Fruit fly (Drosophila melanogaster): ENCODE measurements around the gene Nnk.

The Nnk gene

DNA sequence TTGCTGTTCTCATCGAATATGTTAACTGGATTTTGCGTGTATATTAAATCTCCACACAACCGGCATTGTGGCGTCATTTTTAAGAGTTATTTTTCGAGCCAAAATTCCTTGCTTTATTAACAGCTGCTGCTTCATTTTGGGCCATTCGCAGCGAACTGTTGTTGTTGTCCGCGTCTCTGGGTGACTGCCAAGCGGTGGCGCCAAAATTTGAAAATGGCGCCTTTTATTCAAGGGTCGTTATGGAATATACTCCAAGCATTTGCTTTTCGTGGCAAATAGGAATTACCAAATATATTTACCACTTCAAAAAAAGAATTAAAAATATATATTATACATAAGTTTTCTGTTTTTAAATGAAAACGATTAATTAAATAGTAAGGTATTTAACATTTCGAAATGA lies at the start of gene Nnk:
Nnk (minus strand) TSS at position 158 of the 400 bp plus-strand sequence.
- TF ChIP-seq CTCF (optimal IDR thresholded peaks at IDR 0.05) (peak in 1 of 2 experiments; percentile 15), CG8478 (optimal IDR thresholded peaks at IDR 0.05) (no peak)

DNA sequence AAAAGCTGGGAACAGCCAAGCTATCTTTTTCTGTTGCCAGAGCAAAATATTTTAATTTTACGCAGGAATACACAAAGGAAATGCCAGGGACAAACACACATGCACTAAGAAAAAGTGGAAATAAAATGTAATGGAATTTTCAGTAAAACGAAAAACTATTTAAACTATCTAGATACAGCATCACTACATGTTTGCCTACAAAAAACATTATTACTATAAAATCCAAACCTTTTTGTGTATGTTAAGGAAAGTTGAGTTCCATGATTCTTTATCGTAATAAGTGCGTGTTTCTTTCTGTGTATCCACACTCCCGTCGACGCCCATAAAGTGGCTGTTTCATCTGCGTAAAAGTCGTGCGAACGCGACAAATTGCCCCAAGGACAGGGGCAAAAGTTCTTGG lies 44.1 kb upstream of the Nnk start:
- TF ChIP-seq CTCF (optimal IDR thresholded peaks at IDR 0.05) (no peak), CG8478 (optimal IDR thresholded peaks at IDR 0.05) (no peak)

DNA sequence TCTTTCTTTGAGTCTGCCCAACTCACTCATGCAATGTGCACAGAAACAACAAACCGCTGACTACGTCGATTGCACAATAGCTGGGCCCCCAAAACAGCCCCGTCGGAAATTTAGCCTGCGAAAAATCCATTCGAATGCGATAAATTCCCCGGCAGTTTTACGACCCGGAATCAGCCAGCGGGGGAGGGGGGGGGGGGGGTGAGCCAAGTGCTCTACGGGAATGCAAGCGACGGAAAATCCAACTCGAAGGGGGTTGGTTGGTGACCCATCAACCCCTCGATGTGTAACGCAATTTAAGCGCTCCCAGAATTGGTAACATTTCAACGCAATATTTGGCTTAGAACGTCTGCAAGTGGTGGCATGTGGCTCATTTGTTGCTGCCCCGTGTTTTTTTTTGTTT lies 41.9 kb upstream of the Nnk start:
- TF ChIP-seq CTCF (optimal IDR thresholded peaks at IDR 0.05) (no peak), CG8478 (optimal IDR thresholded peaks at IDR 0.05) (no peak)

DNA sequence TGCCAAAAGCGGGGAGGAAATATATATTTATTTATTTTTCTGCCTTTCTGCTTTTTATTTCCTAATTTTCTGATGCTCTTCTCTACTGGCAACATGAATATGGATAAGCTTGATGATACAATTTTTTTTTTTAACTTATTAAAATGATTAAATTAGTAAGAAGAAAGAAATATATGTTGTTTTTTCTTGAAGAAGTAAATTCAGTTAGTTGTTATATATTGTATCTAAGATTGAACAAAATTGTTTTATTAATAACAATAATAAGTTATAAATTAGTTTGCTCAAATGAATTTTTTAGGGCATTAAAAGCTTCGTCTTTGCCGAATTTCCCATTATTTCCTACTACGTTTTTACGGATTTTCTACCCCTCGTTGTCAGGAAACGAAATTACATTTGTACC lies 25.5 kb upstream of the Nnk start:
- TF ChIP-seq CTCF (optimal IDR thresholded peaks at IDR 0.05) = no peak
- TF ChIP-seq CG8478 (optimal IDR thresholded peaks at IDR 0.05) = no peak

DNA sequence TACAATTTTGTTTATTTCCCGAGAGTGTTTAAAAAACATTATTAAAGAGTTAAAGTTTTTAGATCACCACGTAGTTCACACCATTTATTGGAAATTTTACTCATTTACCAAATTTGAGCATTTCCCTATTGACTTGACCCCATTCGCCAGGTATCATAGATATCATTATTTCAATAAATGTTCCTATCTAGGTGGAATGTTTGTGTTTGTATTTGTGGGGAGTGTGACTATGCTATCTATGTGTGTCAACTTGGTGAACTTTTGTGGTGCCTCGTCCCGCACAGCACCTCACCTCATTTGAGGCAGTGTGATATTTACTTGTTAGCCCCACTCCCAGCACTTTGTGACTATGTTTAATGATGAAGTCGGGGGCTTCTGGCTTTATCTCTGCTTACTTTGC lies 23.6 kb upstream of the Nnk start:
- TF ChIP-seq CG8478 (optimal IDR thresholded peaks at IDR 0.05) = no peak
- TF ChIP-seq CTCF (optimal IDR thresholded peaks at IDR 0.05) = no peak

DNA sequence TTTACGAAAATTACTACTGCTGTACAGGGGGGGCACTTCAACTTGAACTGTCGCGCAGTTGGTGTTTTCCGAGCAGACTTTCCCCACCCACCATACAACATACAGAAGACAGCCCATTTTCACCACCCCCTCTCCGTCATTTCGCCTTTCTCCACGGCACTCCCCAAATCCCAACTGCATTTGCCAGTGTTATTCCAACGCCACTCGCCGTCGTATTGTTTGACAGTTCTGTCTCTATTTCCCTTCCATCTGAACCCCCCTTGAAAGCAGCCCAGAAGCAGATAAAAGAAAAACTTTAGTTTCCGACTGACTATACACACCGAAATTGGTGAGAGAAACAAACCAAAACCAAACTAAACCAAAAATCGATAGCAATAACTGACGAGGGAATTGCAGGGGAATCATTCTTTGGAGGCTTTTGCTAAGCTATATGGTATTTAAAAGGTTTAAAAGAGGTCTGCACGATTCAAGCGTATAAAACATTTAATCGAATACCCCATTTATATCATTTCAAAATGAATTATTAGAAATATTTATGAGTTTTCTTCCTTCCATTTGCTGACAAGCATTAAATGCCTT lies 22.1 kb upstream of the Nnk start:
- no peak for TF ChIP-seq CG8478 (optimal IDR thresholded peaks at IDR 0.05)
- no peak for TF ChIP-seq CTCF (optimal IDR thresholded peaks at IDR 0.05)

DNA sequence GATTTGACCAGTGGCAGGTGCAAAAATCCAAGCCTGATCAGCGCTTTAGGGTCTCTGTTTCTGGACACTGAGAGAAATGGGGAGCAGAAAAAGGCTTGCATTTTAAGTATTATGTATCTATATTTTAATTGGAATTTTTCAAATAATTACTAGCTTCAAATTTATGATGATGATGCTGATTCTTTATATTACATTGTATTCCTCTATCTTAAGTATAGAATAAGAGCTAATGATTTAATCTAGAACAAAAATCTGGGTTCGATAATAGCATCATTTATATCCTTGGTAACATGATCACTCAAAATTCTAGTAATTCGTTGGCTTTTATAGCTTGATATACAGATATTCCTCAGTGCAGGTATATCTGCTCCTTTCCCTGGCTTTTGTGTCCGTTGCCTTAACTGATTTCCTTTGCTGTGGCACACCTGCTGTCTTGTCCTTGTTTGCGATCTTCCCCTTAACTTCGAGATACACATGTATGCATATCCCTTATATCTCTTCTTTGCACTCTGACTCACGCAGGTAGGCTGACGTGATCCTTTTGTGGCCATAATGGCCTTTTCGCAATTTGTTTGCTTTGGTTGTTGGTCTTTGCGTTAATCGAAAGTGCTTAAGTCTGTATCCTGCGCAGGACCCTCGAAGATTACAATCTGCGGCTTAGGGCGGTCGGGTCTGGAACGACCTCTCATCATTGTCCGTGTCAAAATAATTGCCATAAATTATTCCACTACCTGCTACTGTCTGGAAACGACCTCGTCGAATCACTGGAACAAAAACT lies 20.9 kb upstream of the Nnk start:
- no peak for TF ChIP-seq CTCF (optimal IDR thresholded peaks at IDR 0.05)
- no peak for TF ChIP-seq CG8478 (optimal IDR thresholded peaks at IDR 0.05)

DNA sequence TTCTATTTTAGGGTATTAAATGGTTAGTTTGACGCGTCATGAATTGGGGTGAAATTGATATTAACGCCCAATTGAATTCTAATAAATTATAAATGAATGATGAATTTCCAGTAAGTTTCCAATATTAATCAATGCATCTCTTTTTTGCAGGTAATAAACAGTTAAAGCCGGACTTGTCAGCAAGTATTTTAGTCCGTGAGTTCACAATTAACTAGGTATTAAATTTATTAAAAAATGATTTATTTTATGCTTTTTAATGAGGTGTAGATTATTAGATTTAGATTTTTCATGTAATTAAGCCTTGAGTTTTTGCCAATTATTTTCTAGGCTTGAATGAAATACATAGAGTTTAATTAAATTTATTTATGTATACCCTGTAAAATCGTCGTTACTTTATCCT lies 16.7 kb upstream of the Nnk start:
- TF ChIP-seq CG8478 (optimal IDR thresholded peaks at IDR 0.05) = no peak
- no peak for TF ChIP-seq CTCF (optimal IDR thresholded peaks at IDR 0.05)

DNA sequence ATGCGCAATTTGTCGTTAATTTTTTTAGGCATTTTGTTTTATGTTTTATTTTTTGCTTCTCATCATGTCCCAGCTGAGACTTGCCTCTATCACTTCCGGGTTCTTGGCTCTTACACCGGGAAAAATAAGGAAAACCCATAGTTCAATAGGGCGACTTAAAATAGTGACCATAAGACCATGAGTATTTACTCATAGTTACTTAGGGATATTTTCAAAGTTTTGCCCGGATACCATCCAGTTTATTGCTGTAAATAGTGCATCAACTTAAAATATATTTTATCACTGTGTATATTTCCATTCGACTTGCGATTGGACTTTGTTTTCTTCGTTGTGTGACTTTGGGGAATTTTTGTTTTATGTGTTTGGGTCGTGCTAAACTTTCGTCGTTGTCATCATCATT lies 13.8 kb upstream of the Nnk start:
- TF ChIP-seq CTCF (optimal IDR thresholded peaks at IDR 0.05) (no peak), CG8478 (optimal IDR thresholded peaks at IDR 0.05) (no peak)

DNA sequence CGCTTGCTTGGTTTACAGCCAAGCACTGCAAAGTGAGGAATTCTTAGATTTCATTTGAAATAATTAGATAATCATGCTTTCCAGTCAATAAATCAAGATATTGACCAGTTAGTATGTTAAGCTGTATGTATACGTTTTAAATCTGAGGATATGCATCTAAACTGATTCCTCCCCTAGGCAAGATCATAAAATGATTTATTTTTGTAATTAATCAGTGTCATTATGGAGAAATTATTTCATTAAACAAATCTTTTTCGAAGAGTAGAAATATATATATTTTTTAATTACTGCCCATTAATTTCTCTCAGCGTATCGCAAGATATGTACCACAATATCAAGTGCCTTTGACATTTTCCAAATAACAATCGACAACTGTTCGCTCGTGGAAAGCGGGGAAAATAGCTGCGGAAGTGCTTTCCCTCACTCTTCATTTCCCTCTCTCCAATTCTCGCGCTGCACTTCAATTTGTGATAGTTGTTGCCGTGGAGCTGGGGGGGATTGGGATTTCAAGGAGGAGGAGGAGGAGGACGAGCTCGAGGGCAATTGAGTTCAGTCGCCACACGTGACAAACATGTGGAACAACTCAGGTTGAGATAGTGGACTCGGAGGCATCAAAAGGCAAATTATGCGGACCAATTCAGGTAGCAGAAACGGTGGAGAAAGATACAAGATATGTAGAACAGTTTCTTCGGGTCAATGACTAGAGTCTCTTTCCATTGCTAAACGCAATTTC lies 9.3 kb upstream of the Nnk start:
- TF ChIP-seq CG8478 (optimal IDR thresholded peaks at IDR 0.05) (no peak), CTCF (optimal IDR thresholded peaks at IDR 0.05) (no peak)

DNA sequence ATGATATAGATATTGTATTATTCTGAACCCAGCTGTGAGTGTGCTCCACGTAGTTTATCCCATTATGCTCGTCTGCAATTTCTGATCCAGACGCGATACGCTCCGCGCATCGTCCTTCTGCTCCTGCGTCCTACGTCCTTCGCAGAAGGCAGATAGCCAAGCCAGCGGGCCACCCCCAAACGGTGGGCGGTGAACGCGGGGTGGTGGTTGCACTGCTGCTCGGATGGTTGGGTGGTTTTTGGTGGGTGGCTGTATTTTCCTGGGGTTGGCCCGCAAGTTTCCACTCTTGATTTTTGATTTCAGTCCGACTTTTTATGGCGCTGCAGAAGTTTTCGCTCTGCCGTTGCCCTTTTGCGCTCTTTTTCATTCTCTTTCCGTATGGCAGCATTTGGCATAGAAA lies 7.4 kb upstream of the Nnk start:
- no peak for TF ChIP-seq CG8478 (optimal IDR thresholded peaks at IDR 0.05)
- no peak for TF ChIP-seq CTCF (optimal IDR thresholded peaks at IDR 0.05)

DNA sequence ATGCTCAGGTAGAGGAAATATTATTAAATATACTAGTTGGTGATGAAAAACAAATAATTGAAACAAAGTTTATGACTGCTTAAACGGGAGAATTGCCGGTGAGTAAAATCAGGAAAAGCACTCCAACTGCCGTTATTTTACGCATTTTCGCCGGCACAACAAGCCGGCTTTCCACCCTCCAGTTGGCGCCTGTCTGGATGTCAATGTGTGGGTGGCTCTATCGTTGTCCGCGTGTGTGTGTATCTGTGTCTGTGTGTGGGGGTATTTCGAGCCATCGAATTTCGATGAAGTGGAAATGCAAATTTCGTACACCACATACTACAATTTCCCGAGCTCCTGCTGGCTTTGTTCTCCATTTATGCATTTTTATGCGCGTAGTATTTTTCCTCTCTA lies 6.7 kb upstream of the Nnk start:
- TF ChIP-seq CG8478 (optimal IDR thresholded peaks at IDR 0.05) = no peak
- no peak for TF ChIP-seq CTCF (optimal IDR thresholded peaks at IDR 0.05)

DNA sequence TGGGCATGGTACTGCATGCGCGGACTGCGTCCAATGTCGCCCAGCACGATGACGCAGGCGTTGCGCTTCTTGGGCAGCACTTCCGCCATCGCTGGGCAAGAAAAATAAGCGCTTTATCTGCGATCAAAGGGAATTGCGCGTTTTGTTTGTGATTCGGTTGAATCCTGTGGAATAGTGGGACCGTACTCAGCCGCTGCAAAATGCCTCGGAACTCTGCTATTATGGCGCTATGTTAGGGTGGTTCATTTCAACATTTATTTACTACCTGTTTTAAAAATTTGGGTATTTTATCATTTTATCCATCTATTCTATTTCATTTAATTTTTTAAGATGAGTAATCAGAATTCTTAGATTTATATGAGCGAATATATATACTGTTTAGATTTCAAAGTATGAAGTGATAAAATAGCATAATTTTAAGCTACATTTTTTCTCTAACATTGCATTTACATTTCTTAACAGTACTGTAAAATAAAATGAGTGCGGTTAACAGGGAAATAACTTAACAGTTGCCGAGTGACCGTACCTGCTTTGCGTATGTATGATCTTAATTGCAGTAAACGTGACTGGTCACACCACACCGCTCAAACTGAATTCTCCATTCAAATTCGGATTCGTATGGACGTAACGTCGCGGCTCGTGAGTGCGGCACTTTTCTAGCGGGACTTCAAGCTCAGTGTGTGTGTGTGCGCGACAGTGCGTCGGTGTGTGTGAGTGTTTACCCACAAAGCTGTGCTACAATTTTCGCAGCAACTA lies 6.1 kb upstream of the Nnk start, which contains the start of the genes Alg1 and tinc:
Alg1 (minus strand) TSS at position 184 of the 756 bp plus-strand sequence.
tinc (plus strand) TSS at position 591 of the 756 bp plus-strand sequence.
- no peak for TF ChIP-seq CTCF (optimal IDR thresholded peaks at IDR 0.05)
- TF ChIP-seq CG8478 (optimal IDR thresholded peaks at IDR 0.05) = no peak

DNA sequence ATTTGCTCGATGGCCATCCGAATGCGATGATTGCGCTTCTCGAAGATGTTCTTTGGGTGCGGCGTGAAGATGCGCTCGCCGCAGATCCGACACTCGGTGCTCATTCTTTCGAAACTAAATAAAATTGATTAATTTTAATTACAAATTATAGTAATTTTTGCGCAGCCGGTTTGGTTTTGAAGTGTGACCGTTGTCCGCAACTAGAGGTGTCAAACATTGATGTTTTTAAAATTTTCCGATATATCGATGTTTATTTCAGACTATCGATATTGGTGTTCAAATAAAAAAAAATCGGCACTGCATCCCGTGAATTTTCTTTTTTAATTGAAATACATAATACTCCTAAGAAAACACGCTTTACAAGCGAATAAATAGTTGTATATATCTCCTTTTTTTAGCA lies 4.0 kb upstream of the Nnk start, which contains the start of gene Odj:
Odj (minus strand) TSS at position 209 of the 400 bp plus-strand sequence.
- TF ChIP-seq CG8478 (optimal IDR thresholded peaks at IDR 0.05) (no peak), CTCF (optimal IDR thresholded peaks at IDR 0.05) (no peak)

DNA sequence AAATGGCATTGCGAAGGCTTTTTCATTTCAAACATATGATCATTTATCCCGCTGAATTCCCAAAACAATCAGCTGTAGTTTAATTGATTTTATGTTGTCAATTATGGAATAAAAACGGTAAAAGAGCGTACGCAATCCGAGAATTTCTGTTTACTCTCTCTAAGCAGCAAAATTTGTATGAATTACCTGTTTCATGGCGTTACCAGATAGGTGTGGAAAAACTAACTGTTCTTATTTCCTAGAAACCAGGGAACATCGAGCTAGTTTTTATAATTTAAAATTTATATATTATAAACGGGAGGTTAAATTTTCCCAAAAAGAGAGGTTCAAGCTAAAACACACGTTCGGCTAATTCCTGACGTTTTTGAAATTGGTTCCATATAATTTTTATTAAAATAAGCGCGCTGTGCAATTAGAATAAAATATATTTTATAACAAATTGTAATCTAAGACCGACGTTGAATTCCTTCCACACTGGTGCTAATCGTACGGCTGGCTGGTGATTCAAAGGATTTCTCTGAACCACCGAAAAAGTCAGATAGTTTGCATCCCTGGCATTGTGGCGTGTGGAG lies 2.1 kb upstream of the Nnk start, which contains the start of gene CG17801:
CG17801 (minus strand) TSS at position 51 of the 572 bp plus-strand sequence.
- TF ChIP-seq CG8478 (optimal IDR thresholded peaks at IDR 0.05) = no peak
- no peak for TF ChIP-seq CTCF (optimal IDR thresholded peaks at IDR 0.05)

Data from S2 (cell line).